Worm (Caenorhabditis elegans): Measurements from ENCODE around the gene cav-1.

cav-1 gene

DNA sequence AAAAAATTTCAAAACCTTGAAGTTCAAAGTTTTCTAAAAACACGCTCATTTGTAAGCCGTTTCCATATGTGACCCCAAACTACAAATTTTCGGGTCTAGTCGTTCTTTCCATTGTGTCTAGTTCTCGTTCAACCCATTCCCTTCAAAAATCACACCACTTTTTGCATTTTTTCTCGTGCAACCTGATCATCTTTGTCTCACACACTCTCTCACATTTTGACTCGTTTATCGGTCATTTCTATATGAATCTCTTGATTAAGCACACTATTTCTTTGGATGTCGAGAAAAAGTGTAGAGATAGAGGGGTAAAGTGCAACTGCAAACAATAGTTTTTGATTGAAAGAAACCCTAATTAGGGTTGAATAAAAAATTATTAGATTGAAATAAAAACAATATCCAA, 31.2 kb downstream of the cav-1 start (continued):
- TF ChIP-seq mdl-1 (tag; optimal IDR thresholded peaks at IDR 0.05) (no peak), lin-39 (tag; optimal IDR thresholded peaks at IDR 0.05) (no peak), elt-2 (tag; optimal IDR thresholded peaks at IDR 0.05) (peak; percentile 82), nfya-1 (tag; optimal IDR thresholded peaks at IDR 0.05; ENCODE audit: insufficient read depth) (peak; percentile 38), hmg-11 (tag; optimal IDR thresholded peaks at IDR 0.05) (no peak), jun-1 (tag; optimal IDR thresholded peaks at IDR 0.05) (peak; percentile 55), elt-3 (tag; optimal IDR thresholded peaks at IDR 0.05) (no peak), nhr-237 (tag; optimal IDR thresholded peaks at IDR 0.05) (no peak), tbx-2 (tag; optimal IDR thresholded peaks at IDR 0.05) (no peak), fkh-2 (tag; optimal IDR thresholded peaks at IDR 0.05) (no peak)

- TF ChIP-seq elt-1 (tag; optimal IDR thresholded peaks at IDR 0.05): no peak
- no peak for TF ChIP-seq ztf-4 (tag; optimal IDR thresholded peaks at IDR 0.05)
- TF ChIP-seq nhr-77 (tag; optimal IDR thresholded peaks at IDR 0.05): no peak
- no peak for TF ChIP-seq egl-5 (tag; optimal IDR thresholded peaks at IDR 0.05)
- TF ChIP-seq nhr-237 (tag; optimal IDR thresholded peaks at IDR 0.05): no peak
- no peak for TF ChIP-seq elt-2 (tag; optimal IDR thresholded peaks at IDR 0.05)
- TF ChIP-seq lin-15B (tag; optimal IDR thresholded peaks at IDR 0.05): no peak
- no peak for TF ChIP-seq hmg-11 (tag; optimal IDR thresholded peaks at IDR 0.05)
- TF ChIP-seq ama-1 (optimal IDR thresholded peaks at IDR 0.05): no peak
- no peak for TF ChIP-seq ceh-82 (tag; optimal IDR thresholded peaks at IDR 0.05)
- TF ChIP-seq elt-3 (tag; optimal IDR thresholded peaks at IDR 0.05): no peak
- TF ChIP-seq ztf-11 (tag; optimal IDR thresholded peaks at IDR 0.05): no peak
- TF ChIP-seq nhr-11 (tag; optimal IDR thresholded peaks at IDR 0.05): no peak
- no peak for TF ChIP-seq lsy-12 (tag; optimal IDR thresholded peaks at IDR 0.05)
- TF ChIP-seq ceh-16 (tag; optimal IDR thresholded peaks at IDR 0.05): no peak
- TF ChIP-seq ZK546.5 (tag; optimal IDR thresholded peaks at IDR 0.05): no peak
- TF ChIP-seq jun-1 (tag; optimal IDR thresholded peaks at IDR 0.05): no peak
- TF ChIP-seq sea-2 (GFP tag; optimal IDR thresholded peaks at IDR 0.05): no peak
Observed at ce11 chrIV:9810633-9811032, 38.3 kb downstream of the cav-1 start, which contains the start of gene dct-15. Gene dct-15 (minus strand): TSS chrIV:9810733.

DNA sequence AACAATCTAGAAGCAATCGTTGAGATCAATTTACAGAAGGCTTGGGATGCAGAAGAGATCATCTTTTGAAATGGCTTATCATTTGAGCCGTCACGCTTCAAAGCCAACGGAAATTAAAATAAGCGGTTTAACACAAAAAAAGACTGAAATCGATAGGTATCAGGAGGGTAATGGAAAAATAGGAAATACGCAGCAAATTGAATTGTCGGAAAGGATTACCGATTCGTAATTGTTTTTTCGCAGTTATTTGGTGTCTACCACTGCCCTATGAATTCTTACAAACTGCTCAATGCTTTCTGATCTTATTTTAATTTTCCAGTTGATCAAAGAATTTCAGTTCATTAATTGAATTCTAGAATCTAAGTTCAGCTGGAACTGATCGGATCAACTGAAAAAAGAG, 39.2 kb downstream of the cav-1 start:
- TF ChIP-seq nhr-76 (tag; optimal IDR thresholded peaks at IDR 0.05) (no peak), skn-1 (tag; optimal IDR thresholded peaks at IDR 0.05) (no peak), mml-1 (tag; optimal IDR thresholded peaks at IDR 0.05) (no peak)

DNA sequence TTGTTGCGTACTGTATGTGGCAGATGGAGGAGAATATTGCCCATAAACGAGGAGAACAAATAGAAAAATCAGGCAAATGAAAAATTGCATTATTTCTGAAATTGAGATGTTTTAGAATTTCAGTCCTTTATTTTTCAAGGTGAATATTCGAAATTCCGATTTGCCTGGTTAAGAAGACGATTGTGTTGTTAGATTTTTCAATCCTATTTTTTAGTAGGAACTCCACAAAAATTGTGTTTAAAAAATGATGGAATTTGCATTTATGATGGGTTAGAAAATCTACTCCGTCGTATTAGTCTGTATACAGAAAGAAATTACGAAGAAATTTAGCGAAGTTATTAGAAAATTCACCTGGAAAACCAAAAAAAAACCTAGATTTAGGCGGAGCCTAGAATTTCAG, 43.1 kb downstream of the cav-1 start, which contains the start of gene egl-20:
egl-20 (minus strand) TSS at position 101 of the 400 bp plus-strand sequence.
- TF ChIP-seq fkh-2 (tag; optimal IDR thresholded peaks at IDR 0.05): no peak
- TF ChIP-seq R02D3.7 (tag; optimal IDR thresholded peaks at IDR 0.05): no peak
- TF ChIP-seq ztf-4 (tag; optimal IDR thresholded peaks at IDR 0.05): no peak
- no peak for TF ChIP-seq ceh-9 (tag; optimal IDR thresholded peaks at IDR 0.05)
- no peak for TF ChIP-seq nhr-25 (tag; optimal IDR thresholded peaks at IDR 0.05)
- TF ChIP-seq skn-1 (tag; optimal IDR thresholded peaks at IDR 0.05): no peak
- no peak for TF ChIP-seq elt-1 (tag; optimal IDR thresholded peaks at IDR 0.05)
- TF ChIP-seq snpc-4 (tag; optimal IDR thresholded peaks at IDR 0.05): no peak

DNA sequence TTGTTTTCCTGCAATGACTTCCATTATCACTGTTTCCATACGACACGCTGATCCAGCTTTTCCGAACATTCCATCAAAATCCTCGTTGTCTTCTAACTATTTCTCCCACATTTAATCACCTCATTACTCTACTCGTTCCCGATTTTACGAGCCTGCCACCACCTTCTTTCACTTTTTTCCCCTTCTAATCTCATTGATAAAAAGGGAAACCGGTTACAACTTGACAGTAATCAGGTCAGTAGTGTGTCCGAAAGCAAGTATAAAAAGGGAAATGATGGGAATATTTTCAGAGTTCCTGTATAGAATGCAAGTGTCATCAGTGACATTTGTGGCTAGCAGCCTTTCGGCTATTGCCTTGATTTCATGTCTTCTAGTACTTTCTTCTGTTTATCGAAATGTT, 49.3 kb downstream of the cav-1 start, which contains the start of gene col-123:
col-123 (plus strand) TSS at position 301 of the 400 bp plus-strand sequence.
- peak; percentile 40 for TF ChIP-seq nhr-23 (tag; optimal IDR thresholded peaks at IDR 0.05)
- no peak for TF ChIP-seq elt-3 (tag; optimal IDR thresholded peaks at IDR 0.05)

- TF ChIP-seq elt-3 (tag; optimal IDR thresholded peaks at IDR 0.05) (no peak), nhr-11 (tag; optimal IDR thresholded peaks at IDR 0.05) (no peak), lsy-12 (tag; optimal IDR thresholded peaks at IDR 0.05) (no peak), tbx-2 (tag; optimal IDR thresholded peaks at IDR 0.05) (no peak), nhr-77 (tag; optimal IDR thresholded peaks at IDR 0.05) (no peak), ceh-16 (tag; optimal IDR thresholded peaks at IDR 0.05) (no peak)
Observed at ce11 chrIV:9822585-9822984, 50.3 kb downstream of the cav-1 start.

All from whole organism, L3 larva.